Fruit fly (Drosophila melanogaster): Measurements from ENCODE around the gene Xport-A.

- no peak for TF ChIP-seq h (optimal IDR thresholded peaks at IDR 0.05)
- TF ChIP-seq insv (optimal IDR thresholded peaks at IDR 0.05), result no peak
- TF ChIP-seq Myc (optimal IDR thresholded peaks at IDR 0.05), result no peak
- no peak for TF ChIP-seq ttk (optimal IDR thresholded peaks at IDR 0.05)
- no peak for TF ChIP-seq psq (optimal IDR thresholded peaks at IDR 0.05)
- no peak for TF ChIP-seq Sin3A (optimal IDR thresholded peaks at IDR 0.05)
Observed at dm6 chr3R:19904865-19905373, 10.3 kb downstream of the Xport-A start, which contains the start of the genes Surf6 and RhoGAP92B.
